Worm (Caenorhabditis elegans) whole organism, young adult: ENCODE data around the gene F07G6.2.

Experiments used
- B0261.1 ChIP-seq: sonication (generic microtip); optimal IDR thresholded peaks from 2 replicates; lab custom pipeline; 2016; ENCODE audit warnings: mild to moderate bottlenecking, missing genetic modification characterization, moderate library complexity, missing compliant biosample characterization
- B0336.3 ChIP-seq: fragments of 200-800 bp; sonication (Bioruptor generic); IDR thresholded peaks from 2 replicates; pipeline ENCODE4 v1.3.6; 2022; ENCODE audit warnings: missing genetic modification characterization, missing compliant biosample characterization
- C17E4.6 ChIP-seq: fragments of 200-800 bp; sonication (Bioruptor generic); IDR thresholded peaks from 2 replicates; pipeline ENCODE4 v1.3.6; 2022; ENCODE audit warnings: missing genetic modification reagents, missing genetic modification characterization, missing compliant biosample characterization
- F23B12.7 ChIP-seq: sonication (generic microtip); optimal IDR thresholded peaks from 2 replicates; lab custom pipeline; 2017; ENCODE audit warnings: missing genetic modification characterization, mild to moderate bottlenecking, missing compliant biosample characterization, antibody characterized with exemption, moderate library complexity; ENCODE audit not compliant: insufficient read depth
- F33H1.4 ChIP-seq: fragments of 200-800 bp; sonication (Bioruptor generic); IDR thresholded peaks from 2 replicates; pipeline ENCODE4 v1.3.6; 2022; ENCODE audit warnings: missing genetic modification reagents, missing genetic modification characterization, missing compliant biosample characterization
- F49E8.2 ChIP-seq: sonication (generic microtip); optimal IDR thresholded peaks from 3 replicates; lab custom pipeline; 2017; ENCODE audit warnings: missing genetic modification characterization, mild to moderate bottlenecking, missing compliant biosample characterization, antibody characterized with exemption, moderate library complexity; ENCODE audit not compliant: insufficient read depth
- F57C9.4 ChIP-seq: sonication (generic microtip); optimal IDR thresholded peaks from 2 replicates; lab custom pipeline; 2017; ENCODE audit warnings: mild to moderate bottlenecking, missing genetic modification characterization, missing compliant biosample characterization
- K11D2.4 ChIP-seq: fragments of 200-800 bp; sonication (Bioruptor generic); IDR thresholded peaks from 2 replicates; pipeline ENCODE4 v1.3.6; 2022; ENCODE audit warnings: missing genetic modification reagents, missing genetic modification characterization, missing compliant biosample characterization
- Y53F4B.3 ChIP-seq: fragments of 200-800 bp; sonication (Bioruptor generic); IDR thresholded peaks from 2 replicates; pipeline ENCODE4 v1.3.6; 2022; ENCODE audit warnings: missing genetic modification reagents, missing genetic modification characterization, missing compliant biosample characterization
- Y67H2A.10 ChIP-seq: fragments of 200-800 bp; sonication (Bioruptor generic); conservative IDR thresholded peaks from 2 replicates; pipeline ENCODE4 v1.3.6; 2022; ENCODE audit warnings: missing genetic modification reagents, missing genetic modification characterization, missing compliant biosample characterization
- Y95B8A.8 ChIP-seq: fragments of 200-800 bp; sonication (Bioruptor generic); IDR thresholded peaks from 2 replicates; pipeline ENCODE4 v1.3.6; 2022; ENCODE audit warnings: missing genetic modification reagents, missing genetic modification characterization, missing compliant biosample characterization
- aptf-3 ChIP-seq: fragments of 200-800 bp; sonication (Bioruptor generic); IDR thresholded peaks from 2 replicates; pipeline ENCODE4 v1.3.6; 2022; ENCODE audit warnings: missing genetic modification characterization, missing compliant biosample characterization
- atf-7 ChIP-seq: sonication (generic microtip); optimal IDR thresholded peaks from 2 replicates; lab custom pipeline; 2017; ENCODE audit warnings: mild to moderate bottlenecking, missing genetic modification characterization, missing compliant biosample characterization
- athp-1 ChIP-seq: sonication (generic microtip); optimal IDR thresholded peaks from 2 replicates; lab custom pipeline; 2017; ENCODE audit warnings: mild to moderate bottlenecking, missing genetic modification characterization, missing compliant biosample characterization
- bed-1 ChIP-seq: fragments of 200-800 bp; sonication (Bioruptor generic); IDR thresholded peaks from 2 replicates; pipeline ENCODE4 v1.3.6; 2022; ENCODE audit warnings: missing genetic modification reagents, missing genetic modification characterization, missing compliant biosample characterization
- cebp-2 ChIP-seq: fragments of 200-800 bp; sonication (Bioruptor generic); IDR thresholded peaks from 2 replicates; pipeline ENCODE4 v1.3.6; 2022; ENCODE audit warnings: missing genetic modification characterization, missing compliant biosample characterization
- ceh-58 ChIP-seq: fragments of 200-800 bp; sonication (Bioruptor generic); IDR thresholded peaks from 2 replicates; pipeline ENCODE4 v1.3.6; 2022; ENCODE audit warnings: missing genetic modification characterization, missing compliant biosample characterization
- ets-4 ChIP-seq: fragments of 200-800 bp; sonication (Bioruptor generic); optimal IDR thresholded peaks from 2 replicates; lab custom pipeline; 2018; ENCODE audit warnings: mild to moderate bottlenecking, missing genetic modification characterization, missing compliant biosample characterization
- fkh-3 ChIP-seq: sonication (generic microtip); optimal IDR thresholded peaks from 2 replicates; lab custom pipeline; 2016; ENCODE audit warnings: mild to moderate bottlenecking, missing genetic modification characterization, missing compliant biosample characterization
- hlh-26 ChIP-seq: fragments of 200-800 bp; sonication (Bioruptor generic); conservative IDR thresholded peaks from 2 replicates; pipeline ENCODE4 v1.3.6; 2022; ENCODE audit warnings: missing genetic modification reagents, missing genetic modification characterization, missing compliant biosample characterization
- lag-1 ChIP-seq: fragments of 200-800 bp; sonication (Bioruptor generic); IDR thresholded peaks from 2 replicates; pipeline ENCODE4 v1.3.6; 2022; ENCODE audit warnings: missing genetic modification reagents, missing genetic modification characterization, missing compliant biosample characterization
- lin-26 ChIP-seq: fragments of 200-800 bp; sonication (Bioruptor generic); IDR thresholded peaks from 2 replicates; pipeline ENCODE4 v1.3.6; 2022; ENCODE audit warnings: missing genetic modification reagents, missing genetic modification characterization, missing compliant biosample characterization
- madf-3 ChIP-seq: fragments of 200-800 bp; sonication (Bioruptor generic); IDR thresholded peaks from 2 replicates; pipeline ENCODE4 v1.3.6; 2022; ENCODE audit warnings: missing genetic modification reagents, missing genetic modification characterization, missing compliant biosample characterization
- madf-6 ChIP-seq: fragments of 200-800 bp; sonication (Bioruptor generic); IDR thresholded peaks from 2 replicates; pipeline ENCODE4 v1.3.6; 2022; ENCODE audit warnings: missing genetic modification reagents, missing genetic modification characterization, missing compliant biosample characterization
- madf-8 ChIP-seq: fragments of 200-800 bp; sonication (Bioruptor generic); conservative IDR thresholded peaks from 2 replicates; pipeline ENCODE4 v1.3.6; 2022; ENCODE audit warnings: missing genetic modification reagents, missing genetic modification characterization, missing compliant biosample characterization
- mes-4 ChIP-seq: sonication (generic microtip); optimal IDR thresholded peaks from 2 replicates; lab custom pipeline; 2016; ENCODE audit warnings: missing genotype, missing genetic modification characterization, missing compliant biosample characterization
- nfya-2 ChIP-seq: fragments of 200-800 bp; sonication (Bioruptor generic); IDR thresholded peaks from 2 replicates; pipeline ENCODE4 v1.3.6; 2022; ENCODE audit warnings: missing genetic modification reagents, missing genetic modification characterization, missing compliant biosample characterization
- nfyb-1 ChIP-seq: fragments of 200-800 bp; sonication (Bioruptor generic); IDR thresholded peaks from 2 replicates; pipeline ENCODE4 v1.3.6; 2022; ENCODE audit warnings: missing genetic modification reagents, missing genetic modification characterization, missing compliant biosample characterization
- nhr-120 ChIP-seq: fragments of 200-800 bp; sonication (Bioruptor generic); IDR thresholded peaks from 2 replicates; pipeline ENCODE4 v1.3.6; 2022; ENCODE audit warnings: missing genetic modification characterization, missing compliant biosample characterization
- rpc-1 ChIP-seq, 2 experiments: fragments of 150-350 bp in 1 of 2; sonication (generic microtip) in 1 of 2; optimal IDR thresholded peaks; 2 replicates each; lab custom pipeline; 2014 to 2018; ENCODE audit warnings: missing biosample characterization in 1 of 2, missing genetic modification characterization in 1 of 2, missing genetic modification reagents in 1 of 2, missing genotype in 1 of 2
- tbp1 ChIP-seq: fragments of 200-800 bp; sonication (Bioruptor generic); optimal IDR thresholded peaks from 2 replicates; lab custom pipeline; 2018; ENCODE audit warnings: mild to moderate bottlenecking, missing genetic modification characterization, missing compliant biosample characterization
- ztf-18 ChIP-seq: sonication (generic microtip); optimal IDR thresholded peaks from 2 replicates; lab custom pipeline; 2016; ENCODE audit warnings: missing genotype, mild to moderate bottlenecking, missing genetic modification characterization, missing compliant biosample characterization
- ztf-28 ChIP-seq: fragments of 200-800 bp; sonication (Bioruptor generic); IDR thresholded peaks from 2 replicates; pipeline ENCODE4 v1.3.6; 2022; ENCODE audit warnings: missing genetic modification reagents, missing genetic modification characterization, missing compliant biosample characterization

F07G6.2 gene

ce11 chrX:1703840-1704239, 23.3 kb upstream of the F07G6.2 start, which contains the start of gene C36C9.5 (continued):
- TF ChIP-seq madf-8 (GFP tag; lab: Robert Waterston, UW) (no peak), ceh-58 (GFP tag; lab: Robert Waterston, UW) (no peak)

- no peak for TF ChIP-seq F23B12.7 (tag; lab: Kevin White, UChicago)
- TF ChIP-seq hlh-26 (GFP tag; lab: Robert Waterston, UW): no peak
- no peak for TF ChIP-seq nfyb-1 (GFP tag; lab: Robert Waterston, UW)
- TF ChIP-seq F33H1.4 (GFP tag; lab: Robert Waterston, UW): no peak
- no peak for TF ChIP-seq F49E8.2 (tag; lab: Kevin White, UChicago)
- no peak for TF ChIP-seq atf-7
- no peak for TF ChIP-seq nhr-120
- no peak for TF ChIP-seq lag-1 (GFP tag; lab: Robert Waterston, UW)
- TF ChIP-seq fkh-3 (tag; lab: Kevin White, UChicago): no peak
- no peak for TF ChIP-seq Y53F4B.3
- TF ChIP-seq bed-1: no peak
- no peak for TF ChIP-seq B0336.3 (GFP tag; lab: Robert Waterston, UW)
- TF ChIP-seq nfya-2 (GFP tag; lab: Robert Waterston, UW): no peak
- TF ChIP-seq, all 124 proteins: peak for 0
Measured at ce11 chrX:1706538-1706937, 20.6 kb upstream of the F07G6.2 start, which contains the start of gene F07G6.5. Gene F07G6.5 (minus strand): TSS chrX:1706638.

- TF ChIP-seq lin-26 (GFP tag; lab: Robert Waterston, UW) (peak; percentile 53; the same call in 1 of the 2 replicates), B0261.1 (tag; lab: Kevin White, UChicago) (peak; percentile 59), tbp1 (GFP tag; lab: Kevin White, UChicago) (peak; percentile 81), rpc-1 (optimal IDR thresholded peaks at IDR 0.05; lab: Kevin White, UChicago) (peak; percentile 22), rpc-1 (tag; optimal IDR thresholded peaks at IDR 0.05; lab: Kevin White, UChicago) (peak; percentile 65)
Measured at ce11 chrX:1707270-1707669, 19.9 kb upstream of the F07G6.2 start.

- TF ChIP-seq Y95B8A.8 (GFP tag; lab: Robert Waterston, UW): no peak
- TF ChIP-seq ztf-18: no peak
- TF ChIP-seq madf-6 (GFP tag; lab: Robert Waterston, UW): no peak
- no peak for TF ChIP-seq ztf-28 (GFP tag; lab: Robert Waterston, UW)
- TF ChIP-seq C17E4.6 (GFP tag; lab: Robert Waterston, UW): no peak
- no peak for TF ChIP-seq athp-1
- no peak for TF ChIP-seq mes-4 (tag; lab: Kevin White, UChicago)
- no peak for TF ChIP-seq Y67H2A.10 (GFP tag; lab: Robert Waterston, UW)
- TF ChIP-seq cebp-2 (GFP tag; lab: Robert Waterston, UW): no peak
Measured at ce11 chrX:1712538-1712937, 14.6 kb upstream of the F07G6.2 start, which contains the start of gene fbxa-52. Gene fbxa-52 (minus strand): TSS chrX:1712638.

- TF ChIP-seq K11D2.4 (no peak), aptf-3 (GFP tag; lab: Robert Waterston, UW) (no peak), F57C9.4 (tag; lab: Kevin White, UChicago) (no peak), ets-4 (GFP tag; lab: Kevin White, UChicago) (no peak), madf-3 (no peak)
Measured at ce11 chrX:1718479-1718878, 8.7 kb upstream of the F07G6.2 start, which contains the start of gene fbxa-53. Gene fbxa-53 (minus strand): TSS chrX:1718579.
